Fruit fly (Drosophila melanogaster): ENCODE measurements around the gene CG7920.
A peak's percentile ranks its signal among the peaks of the same experiment; 100 is the strongest.

CG7920 gene

DNA sequence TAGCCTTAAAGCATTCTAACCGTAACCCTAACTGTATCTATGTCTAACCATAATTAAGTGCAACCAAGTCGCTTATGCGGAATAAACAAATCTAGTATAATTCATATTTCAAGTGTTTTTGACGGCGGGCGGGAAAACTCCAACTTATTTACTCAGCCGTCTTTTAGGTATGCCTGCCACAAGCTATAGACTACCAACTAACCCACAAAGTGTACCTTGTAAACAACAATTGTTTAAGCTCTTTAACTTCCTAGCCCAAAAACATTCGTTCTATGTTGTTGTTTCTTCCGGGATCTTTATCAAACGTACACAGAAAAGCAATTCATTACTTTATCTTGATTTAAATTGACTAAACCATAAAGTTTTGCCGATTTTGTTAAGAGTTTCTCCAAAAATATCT lies 24.4 kb downstream of the CG7920 start (continued):
- TF ChIP-seq sens (GFP tag), result peak; percentile 63
- TF ChIP-seq mirr (GFP tag; optimal IDR thresholded peaks at IDR 0.05), result peak; percentile 17
- TF ChIP-seq Sox100B (GFP tag; optimal IDR thresholded peaks at IDR 0.05), result no peak
- no peak for TF ChIP-seq disco-r (GFP tag; optimal IDR thresholded peaks at IDR 0.05)
- peak; percentile 38 for TF ChIP-seq caup (GFP tag; optimal IDR thresholded peaks at IDR 0.05; ENCODE audit: severe bottlenecking)
- no peak for TF ChIP-seq Ets97D (GFP tag; optimal IDR thresholded peaks at IDR 0.05)
- no peak for TF ChIP-seq CG17912 (GFP tag; optimal IDR thresholded peaks at IDR 0.05)
- no peak for TF ChIP-seq CG30403 (GFP tag; optimal IDR thresholded peaks at IDR 0.05)
- TF ChIP-seq gt (GFP tag; IDR thresholded peaks at IDR 0.05), result no peak
- TF ChIP-seq CG15514 (GFP tag; optimal IDR thresholded peaks at IDR 0.05), result peak; percentile 23
- no peak for TF ChIP-seq fd3F (GFP tag; optimal IDR thresholded peaks at IDR 0.05)
- TF ChIP-seq CG11247 (GFP tag; IDR thresholded peaks at IDR 0.05), result no peak
- TF ChIP-seq CG12769 (tag; optimal IDR thresholded peaks at IDR 0.05), result no peak
- TF ChIP-seq zfh2 (GFP tag; optimal IDR thresholded peaks at IDR 0.05), result no peak
- no peak for TF ChIP-seq fu2 (GFP tag; optimal IDR thresholded peaks at IDR 0.05)
- no peak for TF ChIP-seq gsb-n (tag; optimal IDR thresholded peaks at IDR 0.05)
- no peak for TF ChIP-seq CoRest (tag; optimal IDR thresholded peaks at IDR 0.05)
- TF ChIP-seq Eip74EF (GFP tag; optimal IDR thresholded peaks at IDR 0.05), result peak in 1 of 2 experiments; percentile 7
- no peak for TF ChIP-seq sim (GFP tag; IDR thresholded peaks at IDR 0.05)
- TF ChIP-seq CG32772 (GFP tag; IDR thresholded peaks at IDR 0.05), result no peak
- TF ChIP-seq CG6765 (GFP tag; optimal IDR thresholded peaks at IDR 0.05), result peak; percentile 50
- no peak for TF ChIP-seq gfzf (GFP tag; optimal IDR thresholded peaks at IDR 0.05)
- TF ChIP-seq CG13775 (GFP tag; optimal IDR thresholded peaks at IDR 0.05), result no peak
- no peak for TF ChIP-seq seq (GFP tag; IDR thresholded peaks at IDR 0.05)
- TF ChIP-seq cad (GFP tag; optimal IDR thresholded peaks at IDR 0.05), result no peak
- TF ChIP-seq CG4360 (GFP tag; IDR thresholded peaks at IDR 0.05), result no peak
- peak; percentile 8 for TF ChIP-seq CG13296 (GFP tag; optimal IDR thresholded peaks at IDR 0.05)
- TF ChIP-seq shn (GFP tag; optimal IDR thresholded peaks at IDR 0.05), result no peak

DNA sequence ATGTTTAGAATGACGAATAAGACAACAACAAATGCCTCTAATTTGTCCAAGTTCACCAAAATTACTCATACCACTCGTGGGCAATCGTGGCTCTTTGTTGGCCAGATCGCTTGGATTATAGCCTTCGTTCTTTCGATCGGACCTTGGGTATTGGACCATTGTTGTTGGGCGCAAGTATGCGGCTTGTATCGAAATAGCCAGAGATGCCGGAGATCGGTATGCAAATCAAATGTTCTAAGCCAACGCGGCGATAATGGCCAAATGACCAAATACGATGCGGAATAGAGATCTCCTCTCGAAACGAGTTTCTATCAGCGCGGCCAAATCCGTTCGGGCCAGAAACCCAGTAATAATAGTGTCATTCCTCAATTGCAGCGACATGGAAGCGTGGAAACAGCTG lies 29.9 kb downstream of the CG7920 start:
- TF ChIP-seq C15 (GFP tag; IDR thresholded peaks at IDR 0.05) (no peak), CG11504 (tag; optimal IDR thresholded peaks at IDR 0.05) (no peak), CG4617 (GFP tag; optimal IDR thresholded peaks at IDR 0.05; ENCODE audit: borderline replicate concordance) (no peak), chinmo (GFP tag; IDR thresholded peaks at IDR 0.05; ENCODE audit: partially characterized antibody) (peak; percentile 56; the same call in 1 of the 4 replicates), CG13894 (tag; optimal IDR thresholded peaks at IDR 0.05) (peak; percentile 39), Stat92E (GFP tag; optimal IDR thresholded peaks at IDR 0.05) (no peak), sd (tag; optimal IDR thresholded peaks at IDR 0.05) (peak; percentile 93), CG12769 (tag; optimal IDR thresholded peaks at IDR 0.05) (peak; percentile 4), kni (GFP tag; optimal IDR thresholded peaks at IDR 0.05) (no peak), Awh (GFP tag; IDR thresholded peaks at IDR 0.05) (no peak), Ssrp (tag; optimal IDR thresholded peaks at IDR 0.05) (no peak)

DNA sequence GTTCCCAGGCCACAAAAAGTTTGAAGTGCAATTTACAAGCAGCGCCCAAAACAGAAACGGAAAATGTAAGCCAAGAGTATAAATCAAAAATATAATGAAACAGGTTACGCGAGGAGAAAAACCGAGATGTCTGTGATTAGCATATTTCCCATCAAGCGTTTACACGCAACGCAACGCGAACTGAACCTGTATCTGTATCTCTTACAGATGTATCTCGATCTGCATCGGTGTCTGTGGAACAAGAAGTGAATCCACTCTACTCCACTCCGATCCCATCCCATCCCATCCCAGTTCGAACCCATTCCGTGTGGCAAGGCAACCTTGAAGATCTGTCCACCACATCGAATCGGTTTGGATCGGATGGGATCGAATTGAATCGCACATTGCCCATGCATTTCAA lies 31.2 kb downstream of the CG7920 start:
- TF ChIP-seq CG14050 (GFP tag; IDR thresholded peaks at IDR 0.05), result no peak
- no peak for TF ChIP-seq cg (GFP tag; optimal IDR thresholded peaks at IDR 0.05)
- no peak for TF ChIP-seq Atf6 (GFP tag; IDR thresholded peaks at IDR 0.05)
- no peak for TF ChIP-seq CG2116 (GFP tag; optimal IDR thresholded peaks at IDR 0.05)
- TF ChIP-seq CTCF (GFP tag; optimal IDR thresholded peaks at IDR 0.05), result no peak
- peak; percentile 51 for TF ChIP-seq CG15269 (tag; optimal IDR thresholded peaks at IDR 0.05)
- peak; percentile 87 for TF ChIP-seq CG12769 (tag; optimal IDR thresholded peaks at IDR 0.05)
- TF ChIP-seq CG3838 (GFP tag; optimal IDR thresholded peaks at IDR 0.05), result no peak
- no peak for TF ChIP-seq schlank (tag; optimal IDR thresholded peaks at IDR 0.05)
- no peak for TF ChIP-seq CG4282 (GFP tag; optimal IDR thresholded peaks at IDR 0.05)
- no peak for TF ChIP-seq sima (GFP tag; optimal IDR thresholded peaks at IDR 0.05)
- TF ChIP-seq twi (tag; optimal IDR thresholded peaks at IDR 0.05), result no peak
- no peak for TF ChIP-seq CG3163 (GFP tag; optimal IDR thresholded peaks at IDR 0.05)
- no peak for TF ChIP-seq jumu (GFP tag; optimal IDR thresholded peaks at IDR 0.05)
- TF ChIP-seq al (GFP tag; IDR thresholded peaks at IDR 0.05), result no peak
